Worm (Caenorhabditis elegans): ENCODE results near the gene str-66.
"Not testable (repeated sequence)": the region's sequence is repeated elsewhere in the genome, so short reads cannot be mapped to it uniquely, and the experiment has no call there.

str-66 gene

ce11 chrV:3107450-3107849 is 3.4 kb upstream of the str-66 start, which contains the start of gene str-68:
str-68 (minus strand) TSS chrV:3107550.
- TF ChIP-seq tab-1 (GFP tag; IDR thresholded peaks at IDR 0.05) (no peak), med-1 (GFP tag; optimal IDR thresholded peaks at IDR 0.05; ENCODE audit: insufficient read depth) (no peak), ztf-23 (GFP tag; IDR thresholded peaks at IDR 0.05) (no peak), T22C8.4 (GFP tag; IDR thresholded peaks at IDR 0.05) (no peak), ref-1 (GFP tag; conservative IDR thresholded peaks at IDR 0.05) (no peak), ztf-29 (GFP tag; IDR thresholded peaks at IDR 0.05) (no peak), cog-1 (tag; optimal IDR thresholded peaks at IDR 0.05) (no peak), flt-1 (GFP tag; IDR thresholded peaks at IDR 0.05) (no peak), klf-2 (GFP tag; conservative IDR thresholded peaks at IDR 0.05) (no peak)

- no peak for TF ChIP-seq flt-1 (GFP tag; IDR thresholded peaks at IDR 0.05)
- no peak for TF ChIP-seq ref-1 (GFP tag; conservative IDR thresholded peaks at IDR 0.05)
- no peak for TF ChIP-seq cog-1 (tag; optimal IDR thresholded peaks at IDR 0.05)
These were observed 2.8 kb upstream of the str-66 start for ce11 chrV:3106785-3107184.

- no peak for TF ChIP-seq ref-1 (GFP tag; conservative IDR thresholded peaks at IDR 0.05)
- TF ChIP-seq tab-1 (GFP tag; IDR thresholded peaks at IDR 0.05): no peak
- no peak for TF ChIP-seq T22C8.4 (GFP tag; IDR thresholded peaks at IDR 0.05)
- TF ChIP-seq ztf-23 (GFP tag; IDR thresholded peaks at IDR 0.05): no peak
- TF ChIP-seq flt-1 (GFP tag; IDR thresholded peaks at IDR 0.05): no peak
- TF ChIP-seq klf-2 (GFP tag; conservative IDR thresholded peaks at IDR 0.05): no peak
- TF ChIP-seq cog-1 (tag; optimal IDR thresholded peaks at IDR 0.05): no peak
These were observed 1.8 kb upstream of the str-66 start, which contains the start of gene str-69 for ce11 chrV:3105810-3106209. str-69 (minus strand) TSS chrV:3105910.

ce11 chrV:3102049-3102448 is 2.0 kb downstream of the str-66 start, which contains the start of gene Y73C8C.4:
Y73C8C.4 (minus strand) TSS chrV:3102149.
- TF ChIP-seq ref-1 (GFP tag; conservative IDR thresholded peaks at IDR 0.05); klf-2 (GFP tag; conservative IDR thresholded peaks at IDR 0.05); flt-1 (GFP tag; IDR thresholded peaks at IDR 0.05): not testable (repeated sequence)

ce11 chrV:3100527-3100926 is 3.5 kb downstream of the str-66 start:
- TF ChIP-seq T22C8.4 (GFP tag; IDR thresholded peaks at IDR 0.05) (no peak), ref-1 (GFP tag; conservative IDR thresholded peaks at IDR 0.05) (no peak), med-1 (GFP tag; optimal IDR thresholded peaks at IDR 0.05; ENCODE audit: insufficient read depth) (no peak), flt-1 (GFP tag; IDR thresholded peaks at IDR 0.05) (no peak), klf-2 (GFP tag; conservative IDR thresholded peaks at IDR 0.05) (no peak), tab-1 (GFP tag; IDR thresholded peaks at IDR 0.05) (no peak), ztf-29 (GFP tag; IDR thresholded peaks at IDR 0.05) (no peak), ztf-23 (GFP tag; IDR thresholded peaks at IDR 0.05) (no peak), cog-1 (tag; optimal IDR thresholded peaks at IDR 0.05) (no peak)

- TF ChIP-seq ref-1 (GFP tag; conservative IDR thresholded peaks at IDR 0.05) (no peak), med-1 (GFP tag; optimal IDR thresholded peaks at IDR 0.05; ENCODE audit: insufficient read depth) (no peak), ztf-29 (GFP tag; IDR thresholded peaks at IDR 0.05) (no peak), T22C8.4 (GFP tag; IDR thresholded peaks at IDR 0.05) (no peak), flt-1 (GFP tag; IDR thresholded peaks at IDR 0.05) (no peak), klf-2 (GFP tag; conservative IDR thresholded peaks at IDR 0.05) (no peak), cog-1 (tag; optimal IDR thresholded peaks at IDR 0.05) (no peak), tab-1 (GFP tag; IDR thresholded peaks at IDR 0.05) (no peak), ztf-23 (GFP tag; IDR thresholded peaks at IDR 0.05) (no peak)
These were observed 9.7 kb downstream of the str-66 start, which contains the start of gene cyp-33C9 for ce11 chrV:3094351-3094750. cyp-33C9 (minus strand) TSS chrV:3094561.

- no peak for TF ChIP-seq klf-2 (GFP tag; conservative IDR thresholded peaks at IDR 0.05)
- no peak for TF ChIP-seq ref-1 (GFP tag; conservative IDR thresholded peaks at IDR 0.05)
- TF ChIP-seq med-1 (GFP tag; optimal IDR thresholded peaks at IDR 0.05; ENCODE audit: insufficient read depth): no peak
- TF ChIP-seq cog-1 (tag; optimal IDR thresholded peaks at IDR 0.05): no peak
- TF ChIP-seq ztf-29 (GFP tag; IDR thresholded peaks at IDR 0.05): no peak
- no peak for TF ChIP-seq T22C8.4 (GFP tag; IDR thresholded peaks at IDR 0.05)
These were observed 15.3 kb downstream of the str-66 start, which contains the start of gene acs-21 for ce11 chrV:3088768-3089167. acs-21 (plus strand) TSS chrV:3089068.

ce11 chrV:3086260-3086659 is 17.8 kb downstream of the str-66 start, which contains the start of gene srt-8:
srt-8 (plus strand) TSS chrV:3086560.
- TF ChIP-seq flt-1 (GFP tag; IDR thresholded peaks at IDR 0.05): no peak
- no peak for TF ChIP-seq med-1 (GFP tag; optimal IDR thresholded peaks at IDR 0.05; ENCODE audit: insufficient read depth)
- no peak for TF ChIP-seq cog-1 (tag; optimal IDR thresholded peaks at IDR 0.05)
- no peak for TF ChIP-seq T22C8.4 (GFP tag; IDR thresholded peaks at IDR 0.05)
- TF ChIP-seq ztf-29 (GFP tag; IDR thresholded peaks at IDR 0.05): no peak
- no peak for TF ChIP-seq klf-2 (GFP tag; conservative IDR thresholded peaks at IDR 0.05)
- no peak for TF ChIP-seq ztf-23 (GFP tag; IDR thresholded peaks at IDR 0.05)
- no peak for TF ChIP-seq tab-1 (GFP tag; IDR thresholded peaks at IDR 0.05)

- TF ChIP-seq cog-1 (tag; optimal IDR thresholded peaks at IDR 0.05) (no peak), ref-1 (GFP tag; conservative IDR thresholded peaks at IDR 0.05) (no peak), flt-1 (GFP tag; IDR thresholded peaks at IDR 0.05) (no peak), T22C8.4 (GFP tag; IDR thresholded peaks at IDR 0.05) (no peak), klf-2 (GFP tag; conservative IDR thresholded peaks at IDR 0.05) (no peak), ztf-29 (GFP tag; IDR thresholded peaks at IDR 0.05) (no peak), tab-1 (GFP tag; IDR thresholded peaks at IDR 0.05) (no peak), med-1 (GFP tag; optimal IDR thresholded peaks at IDR 0.05; ENCODE audit: insufficient read depth) (no peak), ztf-23 (GFP tag; IDR thresholded peaks at IDR 0.05) (no peak)
These were observed 22.6 kb downstream of the str-66 start, which contains the start of gene srt-7 for ce11 chrV:3081471-3081870. srt-7 (plus strand) TSS chrV:3081771.

- no peak for TF ChIP-seq tab-1 (GFP tag; IDR thresholded peaks at IDR 0.05)
- no peak for TF ChIP-seq T22C8.4 (GFP tag; IDR thresholded peaks at IDR 0.05)
- TF ChIP-seq cog-1 (tag; optimal IDR thresholded peaks at IDR 0.05): no peak
- TF ChIP-seq flt-1 (GFP tag; IDR thresholded peaks at IDR 0.05): no peak
- no peak for TF ChIP-seq klf-2 (GFP tag; conservative IDR thresholded peaks at IDR 0.05)
- no peak for TF ChIP-seq med-1 (GFP tag; optimal IDR thresholded peaks at IDR 0.05; ENCODE audit: insufficient read depth)
- no peak for TF ChIP-seq ztf-29 (GFP tag; IDR thresholded peaks at IDR 0.05)
- no peak for TF ChIP-seq ref-1 (GFP tag; conservative IDR thresholded peaks at IDR 0.05)
- no peak for TF ChIP-seq ztf-23 (GFP tag; IDR thresholded peaks at IDR 0.05)
These were observed 23.2 kb downstream of the str-66 start, which contains the start of gene srt-5 for ce11 chrV:3080792-3081191. srt-5 (minus strand) TSS chrV:3080892.

Data from whole organism, midembryonic.